Worm (Caenorhabditis elegans) whole organism, L4 larva: Measurements from ENCODE around the gene C53B7.3.

Experiments used
- D1046.2 ChIP-seq: fragments of 200-800 bp; sonication (Bioruptor generic); IDR thresholded peaks from 2 replicates; pipeline ENCODE4 v1.3.6; 2022; ENCODE audit warnings: missing genetic modification characterization, missing compliant biosample characterization
- F10B5.3 ChIP-seq: sonication (generic microtip); optimal IDR thresholded peaks from 2 replicates; lab custom pipeline; 2016; ENCODE audit warnings: mild to moderate bottlenecking, missing genetic modification characterization, missing compliant biosample characterization
- F49E8.2 ChIP-seq: sonication (generic microtip); optimal IDR thresholded peaks from 2 replicates; lab custom pipeline; 2016; ENCODE audit warnings: missing compliant biosample characterization, mild to moderate bottlenecking, missing genetic modification characterization, borderline replicate concordance
- T26A8.4 ChIP-seq: fragments of 200-800 bp; sonication (Bioruptor generic); IDR thresholded peaks from 2 replicates; pipeline ENCODE4 v1.3.6; 2022; ENCODE audit warnings: missing genetic modification characterization, missing compliant biosample characterization
- Y75B8A.6 ChIP-seq: fragments of 200-800 bp; sonication (Bioruptor generic); IDR thresholded peaks from 2 replicates; pipeline ENCODE4 v1.3.6; 2022; ENCODE audit warnings: missing genetic modification reagents, missing genetic modification characterization, missing compliant biosample characterization
- ZK337.2 ChIP-seq: fragments of 200-800 bp; sonication (Bioruptor generic); IDR thresholded peaks from 2 replicates; pipeline ENCODE4 v1.3.6; 2022; ENCODE audit warnings: missing genetic modification reagents, missing genetic modification characterization, missing compliant biosample characterization
- ZK546.5 ChIP-seq, 2 experiments: sonication (generic microtip); optimal IDR thresholded peaks; 2 replicates each; lab custom pipeline; 2017; ENCODE audit warnings: missing biosample characterization in 2 of 2, missing genetic modification characterization in 2 of 2
- aha-1 ChIP-seq: fragments of 150-350 bp; peaks from one replicate; lab custom pipeline; 2014; ENCODE audit warnings: missing biosample characterization, missing genetic modification characterization
- arid-1 ChIP-seq: fragments of 200-800 bp; sonication (Bioruptor generic); conservative IDR thresholded peaks from 2 replicates; pipeline ENCODE4 v1.3.6; 2022; ENCODE audit warnings: missing genetic modification reagents, missing genetic modification characterization, missing compliant biosample characterization
- attf-4 ChIP-seq: sonication (generic microtip); optimal IDR thresholded peaks from 3 replicates; lab custom pipeline; 2017; ENCODE audit warnings: missing biosample characterization, missing genetic modification characterization
- ceh-62 ChIP-seq: sonication (generic microtip); optimal IDR thresholded peaks from 2 replicates; lab custom pipeline; 2017; ENCODE audit warnings: missing biosample characterization, missing genetic modification characterization
- ces-1 ChIP-seq: fragments of 150-350 bp; sonication (generic microtip); optimal IDR thresholded peaks from 4 replicates; lab custom pipeline; 2014; ENCODE audit warnings: missing biosample characterization, missing genetic modification reagents, missing genetic modification characterization
- ctbp-1 ChIP-seq: fragments of 200-800 bp; sonication (Bioruptor generic); IDR thresholded peaks from 2 replicates; pipeline ENCODE4 v1.3.6; 2022; ENCODE audit warnings: missing genetic modification reagents, missing genetic modification characterization, missing compliant biosample characterization
- daf-16 ChIP-seq, 3 experiments: sonication (generic microtip); optimal IDR thresholded peaks; 2 replicates each; lab custom pipeline; 2016 to 2017; ENCODE audit warnings: missing genetic modification characterization in 3 of 3, missing genetic modification reagents in 3 of 3, mild to moderate bottlenecking in 2 of 3, missing compliant biosample characterization in 2 of 3, missing biosample characterization in 1 of 3, moderate library complexity in 1 of 3
- daf-8 ChIP-seq: fragments of 200-800 bp; sonication (Bioruptor generic); IDR thresholded peaks from 2 replicates; pipeline ENCODE4 v1.3.6; 2022; ENCODE audit warnings: missing genetic modification characterization, missing compliant biosample characterization
- dmd-6 ChIP-seq: fragments of 200-800 bp; sonication (Bioruptor generic); IDR thresholded peaks from 2 replicates; pipeline ENCODE4 v1.3.6; 2022; ENCODE audit warnings: missing genetic modification reagents, missing genetic modification characterization, missing compliant biosample characterization
- dpl-1 ChIP-seq: fragments of 150-350 bp; optimal IDR thresholded peaks from 2 replicates; lab custom pipeline; 2014; ENCODE audit warnings: missing biosample characterization, missing genetic modification reagents, missing genetic modification characterization
- fkh-10 ChIP-seq: fragments of 150-350 bp; optimal IDR thresholded peaks from 2 replicates; lab custom pipeline; 2014; ENCODE audit warnings: missing biosample characterization, missing genetic modification reagents, missing genetic modification characterization
- hif-1 ChIP-seq, 2 experiments: sonication (generic microtip); optimal IDR thresholded peaks; 2 replicates each; lab custom pipeline; 2016 to 2017; ENCODE audit warnings: missing compliant biosample characterization in 2 of 2, missing genetic modification characterization in 2 of 2, missing genetic modification reagents in 2 of 2, missing genotype in 2 of 2, mild to moderate bottlenecking in 1 of 2
- hmg-1.1 ChIP-seq: fragments of 200-800 bp; sonication (Bioruptor generic); IDR thresholded peaks from 2 replicates; pipeline ENCODE4 v1.3.6; 2022; ENCODE audit warnings: missing genetic modification reagents, missing genetic modification characterization, missing compliant biosample characterization
- lim-7 ChIP-seq: fragments of 200-800 bp; sonication (Bioruptor generic); IDR thresholded peaks from 2 replicates; pipeline ENCODE4 v1.3.6; 2022; ENCODE audit warnings: missing genetic modification characterization, missing compliant biosample characterization
- lin-13 ChIP-seq: fragments of 150-350 bp; optimal IDR thresholded peaks from 2 replicates; lab custom pipeline; 2014; ENCODE audit warnings: missing biosample characterization, missing genetic modification reagents, missing genetic modification characterization
- lin-38 ChIP-seq: fragments of 200-800 bp; sonication (Bioruptor generic); IDR thresholded peaks from 2 replicates; pipeline ENCODE4 v1.3.6; 2022; ENCODE audit warnings: missing genetic modification reagents, missing genetic modification characterization, missing compliant biosample characterization
- lin-39 ChIP-seq: fragments of 150-350 bp; optimal IDR thresholded peaks from 2 replicates; lab custom pipeline; 2014; ENCODE audit warnings: missing biosample characterization, missing genetic modification reagents, missing genetic modification characterization
- lir-3 ChIP-seq: sonication (generic microtip); optimal IDR thresholded peaks from 2 replicates; lab custom pipeline; 2016; ENCODE audit warnings: mild to moderate bottlenecking, missing genetic modification characterization, missing compliant biosample characterization
- mes-2 ChIP-seq: sonication (generic microtip); optimal IDR thresholded peaks from 2 replicates; lab custom pipeline; 2016; ENCODE audit warnings: missing genotype, mild to moderate bottlenecking, missing genetic modification characterization, missing compliant biosample characterization; ENCODE audit not compliant: poor library complexity, severe bottlenecking
- nhr-41 ChIP-seq: fragments of 200-800 bp; sonication (Bioruptor generic); IDR thresholded peaks from 2 replicates; pipeline ENCODE4 v1.3.6; 2022; ENCODE audit warnings: missing genetic modification reagents, missing genetic modification characterization, missing compliant biosample characterization
- nhr-48 ChIP-seq: sonication (generic microtip); optimal IDR thresholded peaks from 2 replicates; lab custom pipeline; 2016; ENCODE audit warnings: mild to moderate bottlenecking, missing genetic modification characterization, missing compliant biosample characterization
- saeg-2 ChIP-seq: fragments of 200-800 bp; sonication (Bioruptor generic); IDR thresholded peaks from 2 replicates; pipeline ENCODE4 v1.3.6; 2022; ENCODE audit warnings: missing genetic modification reagents, missing genetic modification characterization, missing compliant biosample characterization
- tra-1 ChIP-seq: fragments of 200-800 bp; sonication (Bioruptor generic); IDR thresholded peaks from 2 replicates; pipeline ENCODE4 v1.3.6; 2022; ENCODE audit warnings: missing genetic modification reagents, missing genetic modification characterization, missing compliant biosample characterization
- unc-130 ChIP-seq: sonication (generic microtip); optimal IDR thresholded peaks from 2 replicates; lab custom pipeline; 2016; ENCODE audit warnings: missing genetic modification reagents, missing genetic modification characterization, missing compliant biosample characterization
- unc-62 ChIP-seq, 3 experiments: fragments of 150-350 bp in 1 of 3; sonication (generic microtip); optimal IDR thresholded peaks in 2 of 3; peaks in 1 of 3; 1 replicate in 1 of 3; 2 replicates in 2 of 3; lab custom pipeline; 2014 to 2017; ENCODE audit warnings: missing biosample characterization in 3 of 3, missing genetic modification characterization in 3 of 3, missing genetic modification reagents in 3 of 3, missing genotype in 1 of 3
- ztf-7 ChIP-seq: fragments of 150-350 bp; optimal IDR thresholded peaks from 2 replicates; lab custom pipeline; 2014; ENCODE audit warnings: missing biosample characterization, missing genetic modification characterization

The C53B7.3 gene

ce11 chrX:6853318-6853717 lies 8.8 kb downstream of the C53B7.3 start, which contains the start of gene rig-3:
Gene rig-3 (plus strand): TSS chrX:6853618.
- TF ChIP-seq unc-62 (GFP tag; optimal IDR thresholded peaks at IDR 0.05 in 1 of 2; lab: Kevin White, UChicago) (peak in 1 of 2 experiments; percentile 87), unc-62 (tag; optimal IDR thresholded peaks at IDR 0.05; lab: Kevin White, UChicago) (no peak), Y75B8A.6 (no peak), nhr-41 (no peak), D1046.2 (no peak), ceh-62 (no peak), lim-7 (GFP tag; lab: Robert Waterston, UW) (no peak), nhr-48 (tag; lab: Kevin White, UChicago) (no peak)

- TF ChIP-seq unc-62 (GFP tag; optimal IDR thresholded peaks at IDR 0.05 in 1 of 2; lab: Kevin White, UChicago): peak in 1 of 2 experiments; percentile 32
- TF ChIP-seq unc-62 (tag; optimal IDR thresholded peaks at IDR 0.05; lab: Kevin White, UChicago): no peak
- no peak for TF ChIP-seq lin-38
- peak; percentile 91 for TF ChIP-seq ces-1 (GFP tag; lab: Kevin White, UChicago)
- TF ChIP-seq ctbp-1 (GFP tag; lab: Robert Waterston, UW): peak; percentile 31; the same call in 1 of the 2 replicates
- TF ChIP-seq daf-16 (GFP tag; optimal IDR thresholded peaks at IDR 0.05; lab: Kevin White, UChicago): no peak
- no peak for TF ChIP-seq daf-16 (tag; optimal IDR thresholded peaks at IDR 0.05; lab: Kevin White, UChicago)
- peak; percentile 16 for TF ChIP-seq fkh-10 (GFP tag; lab: Kevin White, UChicago)
- no peak for TF ChIP-seq dpl-1 (GFP tag; lab: Kevin White, UChicago)
- TF ChIP-seq aha-1 (tag; lab: Kevin White, UChicago): no peak
- TF ChIP-seq hmg-1.1 (GFP tag; lab: Robert Waterston, UW): 0 out of 2 replicates have a peak, but pooled peaks have one; percentile 18
- no peak for TF ChIP-seq nhr-41
These were observed 12.2 kb downstream of the C53B7.3 start for ce11 chrX:6856793-6857192.

- TF ChIP-seq hif-1 (tag; optimal IDR thresholded peaks at IDR 0.05; lab: Kevin White, UChicago) (no peak), T26A8.4 (GFP tag; lab: Robert Waterston, UW) (no peak), aha-1 (tag; lab: Kevin White, UChicago) (peak; percentile 79), ztf-7 (tag; lab: Kevin White, UChicago) (no peak), daf-8 (no peak), attf-4 (tag; lab: Kevin White, UChicago) (no peak), arid-1 (GFP tag; lab: Robert Waterston, UW) (no peak), unc-62 (GFP tag; optimal IDR thresholded peaks at IDR 0.05 in 1 of 2; lab: Kevin White, UChicago) (peak in 1 of 2 experiments; percentile 57), unc-62 (tag; optimal IDR thresholded peaks at IDR 0.05; lab: Kevin White, UChicago) (no peak), unc-130 (no peak), tra-1 (no peak), lir-3 (tag; lab: Kevin White, UChicago) (no peak), saeg-2 (GFP tag; lab: Robert Waterston, UW) (no peak), mes-2 (tag; lab: Kevin White, UChicago) (no peak), ZK546.5 (tag; optimal IDR thresholded peaks at IDR 0.05; lab: Kevin White, UChicago) (no peak), F49E8.2 (tag; lab: Kevin White, UChicago) (no peak)
These were observed 17.0 kb downstream of the C53B7.3 start for ce11 chrX:6861564-6861963.

- TF ChIP-seq mes-2 (tag; lab: Kevin White, UChicago): no peak
- TF ChIP-seq aha-1 (tag; lab: Kevin White, UChicago): peak; percentile 93
These were observed 18.5 kb downstream of the C53B7.3 start, which contains the start of gene nep-4 for ce11 chrX:6863032-6863431. Gene nep-4 (minus strand): TSS chrX:6863424.

ce11 chrX:6865839-6866238 lies 21.3 kb downstream of the C53B7.3 start, which contains the start of gene odr-10:
Gene odr-10 (minus strand): TSS chrX:6865939.
- TF ChIP-seq F10B5.3: no peak
- TF ChIP-seq ceh-62: no peak
- TF ChIP-seq dmd-6 (GFP tag; lab: Robert Waterston, UW): no peak
- TF ChIP-seq ZK337.2 (GFP tag; lab: Robert Waterston, UW): no peak
- TF ChIP-seq lin-13: no peak
- TF ChIP-seq D1046.2: no peak
- TF ChIP-seq ces-1 (GFP tag; lab: Kevin White, UChicago): no peak
- no peak for TF ChIP-seq lin-39 (tag; lab: Kevin White, UChicago)
